Fruit fly (Drosophila melanogaster): ENCODE data around the gene CG13010.

CG13010 gene

dm6 chrX:16654931-16655409 is 23.8 kb downstream of the CG13010 start, which contains the start of the genes Nemp and r (continued):
- TF ChIP-seq insv (GFP tag; optimal IDR thresholded peaks at IDR 0.05), result no peak
- TF ChIP-seq tna (GFP tag; IDR thresholded peaks at IDR 0.05; ENCODE audit: partially characterized antibody), result 0 out of 2 replicates have a peak, but pooled peaks have one; percentile 14
- TF ChIP-seq danr (GFP tag; IDR thresholded peaks at IDR 0.05), result no peak
- TF ChIP-seq Doc3 (GFP tag; IDR thresholded peaks at IDR 0.05; ENCODE audit: partially characterized antibody), result peak; percentile 64
- peak; percentile 71 for TF ChIP-seq CG14710 (tag; optimal IDR thresholded peaks at IDR 0.05)
- peak; percentile 84 for TF ChIP-seq pita (GFP tag; optimal IDR thresholded peaks at IDR 0.05)
- no peak for TF ChIP-seq CG11085 (GFP tag; IDR thresholded peaks at IDR 0.05)
- TF ChIP-seq CG12104 (GFP tag; optimal IDR thresholded peaks at IDR 0.05), result no peak
- TF ChIP-seq CG2712 (tag; optimal IDR thresholded peaks at IDR 0.05), result peak; percentile 33
- peak; percentile 55 for TF ChIP-seq CG9797 (GFP tag; optimal IDR thresholded peaks at IDR 0.05)
- peak; percentile 43; the same call in 1 of the 3 replicates for TF ChIP-seq CG6791 (GFP tag; IDR thresholded peaks at IDR 0.05; ENCODE audit: partially characterized antibody)
- TF ChIP-seq hb (GFP tag; IDR thresholded peaks at IDR 0.05; ENCODE audit: partially characterized antibody), result peak; percentile 68; the same call in 1 of the 3 replicates
- TF ChIP-seq CG13287 (GFP tag; IDR thresholded peaks at IDR 0.05; ENCODE audit: partially characterized antibody), result peak; percentile 74
- TF ChIP-seq Dfd (GFP tag; optimal IDR thresholded peaks at IDR 0.05), result no peak
- peak; percentile 30 for TF ChIP-seq CG8290 (GFP tag; optimal IDR thresholded peaks at IDR 0.05)
- no peak for TF ChIP-seq CG8290 (tag; optimal IDR thresholded peaks at IDR 0.05)
- peak; percentile 100 for TF ChIP-seq CG9437 (GFP tag; optimal IDR thresholded peaks at IDR 0.05)
- peak; percentile 75 for TF ChIP-seq Dp (GFP tag; optimal IDR thresholded peaks at IDR 0.05)
- TF ChIP-seq CG8478 (optimal IDR thresholded peaks at IDR 0.05), result peak; percentile 60
- TF ChIP-seq CG4854 (GFP tag; optimal IDR thresholded peaks at IDR 0.05), result no peak
- peak; percentile 45 for TF ChIP-seq phol (tag; optimal IDR thresholded peaks at IDR 0.05)
- TF ChIP-seq CG10366 (GFP tag; IDR thresholded peaks at IDR 0.05), result no peak
- peak; percentile 88 for TF ChIP-seq Sin3A (optimal IDR thresholded peaks at IDR 0.05)
- peak; percentile 65 for TF ChIP-seq Bgb (GFP tag; IDR thresholded peaks at IDR 0.05; ENCODE audit: partially characterized antibody)
- TF ChIP-seq stwl (tag; optimal IDR thresholded peaks at IDR 0.05), result peak; percentile 40
- peak; percentile 38 for TF ChIP-seq CoRest (tag; optimal IDR thresholded peaks at IDR 0.05)
- TF ChIP-seq E2f2 (GFP tag; IDR thresholded peaks at IDR 0.05), result peak; percentile 79
- TF ChIP-seq bowl (GFP tag; IDR thresholded peaks at IDR 0.05), result no peak
- TF ChIP-seq pzg (GFP tag; optimal IDR thresholded peaks at IDR 0.05), result peak; percentile 70
- TF ChIP-seq MTF-1 (GFP tag; optimal IDR thresholded peaks at IDR 0.05; ENCODE audit: borderline replicate concordance), result no peak
- no peak for TF ChIP-seq ci (GFP tag; IDR thresholded peaks at IDR 0.05)
- TF ChIP-seq hbn (GFP tag; IDR thresholded peaks at IDR 0.05; ENCODE audit: partially characterized antibody), result peak; percentile 65
- 0 out of 3 replicates have a peak, but pooled peaks have one; percentile 12 for TF ChIP-seq row (GFP tag; IDR thresholded peaks at IDR 0.05)
- no peak for TF ChIP-seq H2.0 (GFP tag; IDR thresholded peaks at IDR 0.05)
- peak; percentile 24 for TF ChIP-seq trem (tag; optimal IDR thresholded peaks at IDR 0.05)
- peak; percentile 71 for TF ChIP-seq unc-4 (GFP tag; IDR thresholded peaks at IDR 0.05; ENCODE audit: partially characterized antibody)
- TF ChIP-seq NfI (GFP tag; optimal IDR thresholded peaks at IDR 0.05), result no peak
- TF ChIP-seq CG2116 (GFP tag; optimal IDR thresholded peaks at IDR 0.05), result peak; percentile 77
- TF ChIP-seq Hmr (GFP tag; optimal IDR thresholded peaks at IDR 0.05), result peak; percentile 41
- TF ChIP-seq nmo (GFP tag; optimal IDR thresholded peaks at IDR 0.05), result peak; percentile 54
- TF ChIP-seq CG15514 (GFP tag; optimal IDR thresholded peaks at IDR 0.05), result peak; percentile 59
- peak; percentile 63 for TF ChIP-seq HLH4C (GFP tag; IDR thresholded peaks at IDR 0.05; ENCODE audit: partially characterized antibody)
- TF ChIP-seq CG11560 (tag; IDR thresholded peaks at IDR 0.05), result peak; percentile 91
- no peak for TF ChIP-seq CG7745 (tag; optimal IDR thresholded peaks at IDR 0.05)
- no peak for TF ChIP-seq slp2 (GFP tag; optimal IDR thresholded peaks at IDR 0.05)
- TF ChIP-seq Scr (GFP tag; IDR thresholded peaks at IDR 0.05; ENCODE audit: partially characterized antibody), result peak; percentile 79
- peak in 1 of 2 experiments; percentile 4 for TF ChIP-seq Pdp1 (GFP tag; optimal IDR thresholded peaks at IDR 0.05)
- TF ChIP-seq CG6765 (GFP tag; optimal IDR thresholded peaks at IDR 0.05), result no peak
- TF ChIP-seq Sry-δ (GFP tag; optimal IDR thresholded peaks at IDR 0.05), result peak; percentile 65

Data from whole organism, embryonic.